Fruit fly (Drosophila melanogaster): ENCODE measurements around the gene dmGlut.

dmGlut gene

DNA sequence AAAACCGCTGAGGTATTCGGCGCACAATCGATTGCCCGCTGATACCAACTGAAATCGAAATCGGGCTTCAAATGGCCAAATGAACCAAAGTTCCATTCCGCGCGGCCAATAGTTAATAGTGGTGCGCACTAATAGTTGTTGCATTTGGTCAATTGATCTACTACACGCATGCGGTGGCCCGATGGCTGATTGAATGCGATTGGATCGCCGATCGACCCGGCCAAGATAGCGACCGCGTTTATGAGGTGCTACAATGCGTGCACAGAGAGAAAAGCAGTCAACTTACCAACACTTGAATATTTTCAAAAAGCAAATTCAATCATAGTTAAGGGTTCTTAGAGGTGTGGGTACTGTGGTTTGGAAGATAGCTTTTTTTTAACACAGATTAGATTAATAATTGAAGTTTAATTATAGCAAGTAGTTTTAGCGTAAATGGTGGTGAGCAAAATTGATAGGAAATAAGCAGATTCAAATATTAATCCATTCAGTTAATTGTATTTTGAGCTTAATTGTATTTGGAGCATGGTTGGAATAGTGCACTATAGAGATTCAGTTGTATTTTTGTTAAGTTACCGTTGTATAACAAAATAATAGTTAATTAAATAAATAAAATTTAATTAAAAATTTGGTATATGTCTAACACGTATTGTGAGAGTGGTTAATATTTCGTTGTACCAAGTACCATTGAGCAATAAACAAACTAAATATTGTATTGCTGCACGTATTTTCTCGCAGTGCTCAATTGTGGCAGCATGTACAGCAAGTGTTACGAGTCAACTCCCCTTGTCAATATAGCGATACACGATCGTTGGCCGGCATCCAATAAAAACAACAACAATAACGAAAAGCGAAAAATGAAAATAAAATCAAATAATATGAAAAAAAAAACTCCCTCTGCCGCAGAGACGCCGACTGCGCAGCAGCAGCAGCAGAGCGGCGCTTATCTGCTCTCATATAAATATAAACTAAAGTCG, 493 bp upstream of the dmGlut start (continued):
- TF ChIP-seq Dif (GFP tag; optimal IDR thresholded peaks at IDR 0.05; ENCODE audit: partially characterized antibody) (no peak), N (GFP tag; optimal IDR thresholded peaks at IDR 0.05) (no peak), Dfd (GFP tag; optimal IDR thresholded peaks at IDR 0.05) (no peak), Mio (GFP tag; optimal IDR thresholded peaks at IDR 0.05) (no peak)

DNA sequence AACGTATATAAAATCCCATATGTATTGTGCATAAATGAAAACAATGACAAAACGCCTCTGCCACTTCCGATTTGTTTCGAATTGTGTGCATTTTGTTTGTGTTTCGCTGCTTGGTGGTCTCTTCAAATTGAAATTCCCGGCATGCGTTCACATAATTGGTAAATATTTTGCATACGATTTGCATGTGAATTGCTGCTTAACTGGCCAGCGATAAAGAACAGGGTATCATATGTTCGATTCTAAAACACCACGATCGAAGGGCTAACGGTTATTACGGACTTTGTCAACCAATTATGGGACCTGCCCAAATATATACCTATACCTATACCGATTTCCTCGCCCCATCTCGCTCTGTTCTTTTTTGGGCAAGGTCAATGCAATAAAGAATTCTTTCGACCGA, 864 bp downstream of the dmGlut start:
- TF ChIP-seq fru (GFP tag; optimal IDR thresholded peaks at IDR 0.05) (no peak), Hnf4 (GFP tag; optimal IDR thresholded peaks at IDR 0.05) (no peak), lola (GFP tag; optimal IDR thresholded peaks at IDR 0.05) (no peak), Myc (optimal IDR thresholded peaks at IDR 0.05) (no peak), Hr83 (GFP tag; optimal IDR thresholded peaks at IDR 0.05; ENCODE audit: poor library complexity, severe bottlenecking) (no peak), ey (GFP tag; optimal IDR thresholded peaks at IDR 0.05) (no peak), Hr78 (GFP tag; optimal IDR thresholded peaks at IDR 0.05) (no peak), woc (GFP tag; optimal IDR thresholded peaks at IDR 0.05) (no peak), tai (GFP tag; optimal IDR thresholded peaks at IDR 0.05) (no peak), HLH106 (tag; optimal IDR thresholded peaks at IDR 0.05) (no peak), sage (GFP tag; optimal IDR thresholded peaks at IDR 0.05) (no peak)

DNA sequence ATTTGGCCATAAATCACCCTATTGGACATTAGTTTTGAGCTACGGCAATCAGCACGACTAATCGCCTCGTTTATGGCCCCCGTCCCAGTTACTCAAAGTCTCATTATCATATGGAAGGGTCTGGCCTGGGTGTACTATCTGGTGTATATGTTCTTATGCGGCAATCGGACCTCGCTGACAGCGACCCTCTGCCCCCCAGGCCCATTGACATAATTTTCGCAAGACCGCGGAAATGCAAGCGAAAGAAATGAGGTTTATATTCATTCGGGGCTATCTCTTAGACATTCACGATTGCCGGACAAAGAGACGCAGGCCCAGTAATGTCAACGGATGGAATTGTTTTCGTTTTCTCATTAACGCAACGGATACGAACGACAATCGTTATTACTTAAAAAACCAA, 1.6 kb downstream of the dmGlut start:
- no peak for TF ChIP-seq ey (GFP tag; optimal IDR thresholded peaks at IDR 0.05)
- TF ChIP-seq h (GFP tag; optimal IDR thresholded peaks at IDR 0.05): no peak
- TF ChIP-seq psq (GFP tag; optimal IDR thresholded peaks at IDR 0.05): no peak
- no peak for TF ChIP-seq Jra (GFP tag; optimal IDR thresholded peaks at IDR 0.05)
- TF ChIP-seq Abd-B (GFP tag; optimal IDR thresholded peaks at IDR 0.05): no peak
- TF ChIP-seq tai (GFP tag; optimal IDR thresholded peaks at IDR 0.05): no peak
- no peak for TF ChIP-seq N (GFP tag; optimal IDR thresholded peaks at IDR 0.05)
- TF ChIP-seq dmrt93B (GFP tag; optimal IDR thresholded peaks at IDR 0.05): no peak
- TF ChIP-seq GATAd (GFP tag; optimal IDR thresholded peaks at IDR 0.05): no peak
- TF ChIP-seq Hnf4 (GFP tag; optimal IDR thresholded peaks at IDR 0.05): no peak
- TF ChIP-seq Dif (GFP tag; optimal IDR thresholded peaks at IDR 0.05; ENCODE audit: partially characterized antibody): no peak
- no peak for TF ChIP-seq Hr78 (GFP tag; optimal IDR thresholded peaks at IDR 0.05)
- TF ChIP-seq dsf (GFP tag; optimal IDR thresholded peaks at IDR 0.05; ENCODE audit: borderline replicate concordance): no peak

dm6 chr2L:12029594-12030197, 2.5 kb downstream of the dmGlut start:
- TF ChIP-seq Dif (GFP tag; optimal IDR thresholded peaks at IDR 0.05; ENCODE audit: partially characterized antibody) (peak; percentile 2), CG32264 (GFP tag; optimal IDR thresholded peaks at IDR 0.05) (no peak), Sp1 (GFP tag; optimal IDR thresholded peaks at IDR 0.05) (peak; percentile 48), br (GFP tag; optimal IDR thresholded peaks at IDR 0.05) (peak; percentile 51), HLH106 (tag; optimal IDR thresholded peaks at IDR 0.05) (no peak), Mio (GFP tag; optimal IDR thresholded peaks at IDR 0.05) (no peak), tai (GFP tag; optimal IDR thresholded peaks at IDR 0.05) (no peak), h (GFP tag; optimal IDR thresholded peaks at IDR 0.05) (peak; percentile 67), Rel (GFP tag; optimal IDR thresholded peaks at IDR 0.05) (no peak), Rel (tag; optimal IDR thresholded peaks at IDR 0.05) (peak; percentile 15)

dm6 chr2L:12030552-12031131, 3.4 kb downstream of the dmGlut start:
- TF ChIP-seq br (GFP tag; optimal IDR thresholded peaks at IDR 0.05) (peak; percentile 15), h (GFP tag; optimal IDR thresholded peaks at IDR 0.05) (peak; percentile 89), sage (GFP tag; optimal IDR thresholded peaks at IDR 0.05) (no peak), Rel (GFP tag; optimal IDR thresholded peaks at IDR 0.05) (no peak), Rel (tag; optimal IDR thresholded peaks at IDR 0.05) (peak; percentile 7), Hr83 (GFP tag; optimal IDR thresholded peaks at IDR 0.05; ENCODE audit: poor library complexity, severe bottlenecking) (no peak)

DNA sequence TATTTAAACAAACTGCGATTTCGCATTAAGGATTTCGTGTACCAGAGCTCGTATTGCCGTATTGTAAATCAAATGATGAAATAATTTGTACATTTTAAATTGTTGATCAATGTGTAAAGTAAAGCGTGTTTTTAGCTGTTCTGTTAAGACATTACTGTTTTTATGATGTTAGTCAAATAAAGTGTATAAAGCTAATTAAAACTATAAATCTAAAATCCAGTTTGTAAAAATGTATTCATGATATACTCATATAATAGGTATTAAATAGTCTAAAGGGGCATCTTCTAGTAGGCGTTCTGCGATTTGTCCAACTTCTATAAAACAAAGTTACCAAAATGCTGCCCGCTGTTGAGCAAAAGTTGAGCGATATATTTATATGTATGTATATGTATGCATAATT, 6.7 kb downstream of the dmGlut start, which contains the start of gene CG18788:
Gene CG18788, plus strand, starts transcription at position 301 of the 400 bp plus-strand sequence.
- TF ChIP-seq h (GFP tag; optimal IDR thresholded peaks at IDR 0.05) (no peak), Hnf4 (GFP tag; optimal IDR thresholded peaks at IDR 0.05) (no peak), Hr78 (GFP tag; optimal IDR thresholded peaks at IDR 0.05) (no peak), woc (GFP tag; optimal IDR thresholded peaks at IDR 0.05) (no peak), HLH106 (tag; optimal IDR thresholded peaks at IDR 0.05) (no peak), CrebA (GFP tag; optimal IDR thresholded peaks at IDR 0.05; ENCODE audit: borderline replicate concordance) (no peak), lola (GFP tag; optimal IDR thresholded peaks at IDR 0.05) (no peak), Abd-B (GFP tag; optimal IDR thresholded peaks at IDR 0.05) (no peak), sv (GFP tag; optimal IDR thresholded peaks at IDR 0.05) (no peak), foxo (GFP tag; optimal IDR thresholded peaks at IDR 0.05) (no peak), N (GFP tag; optimal IDR thresholded peaks at IDR 0.05) (no peak), psq (GFP tag; optimal IDR thresholded peaks at IDR 0.05) (no peak), dmrt93B (GFP tag; optimal IDR thresholded peaks at IDR 0.05) (no peak), Myc (optimal IDR thresholded peaks at IDR 0.05) (no peak), sage (GFP tag; optimal IDR thresholded peaks at IDR 0.05) (no peak)

Measured in whole organism, wandering third instar larva.